Worm (Caenorhabditis elegans) whole organism, young adult: ENCODE data around the gene B0554.1.

ENCODE experiments used
- B0336.3 ChIP-seq: fragments of 200-800 bp; sonication (Bioruptor generic); IDR thresholded peaks from 2 replicates; pipeline ENCODE4 v1.3.6; 2022; ENCODE audit warnings: missing genetic modification characterization, missing compliant biosample characterization
- C06A6.2 ChIP-seq: fragments of 200-800 bp; sonication (Bioruptor generic); conservative IDR thresholded peaks from 2 replicates; pipeline ENCODE4 v1.3.6; 2022; ENCODE audit warnings: missing genetic modification characterization, missing compliant biosample characterization
- F10E7.11 ChIP-seq: sonication (generic microtip); optimal IDR thresholded peaks from 2 replicates; lab custom pipeline; 2017; ENCODE audit warnings: mild to moderate bottlenecking, missing genetic modification characterization, moderate library complexity, missing compliant biosample characterization
- F52B5.7 ChIP-seq: sonication (generic microtip); optimal IDR thresholded peaks from 2 replicates; lab custom pipeline; 2016; ENCODE audit warnings: mild to moderate bottlenecking, missing genetic modification characterization, missing compliant biosample characterization
- F57C9.4 ChIP-seq: sonication (generic microtip); optimal IDR thresholded peaks from 2 replicates; lab custom pipeline; 2017; ENCODE audit warnings: mild to moderate bottlenecking, missing genetic modification characterization, missing compliant biosample characterization
- Y79H2A.3 ChIP-seq: fragments of 200-800 bp; sonication (Bioruptor generic); conservative IDR thresholded peaks from 2 replicates; pipeline ENCODE4 v1.3.6; 2022; ENCODE audit warnings: missing genetic modification reagents, missing genetic modification characterization, missing compliant biosample characterization
- ama-1 ChIP-seq, 3 experiments: fragments of 150-350 bp in 1 of 3; sonication (generic microtip) in 2 of 3; optimal IDR thresholded peaks; 2 replicates each; lab custom pipeline; 2014 to 2018; ENCODE audit warnings: missing biosample characterization in 2 of 3, missing genetic modification characterization in 2 of 3, missing genetic modification reagents in 2 of 3
- atf-7 ChIP-seq: sonication (generic microtip); optimal IDR thresholded peaks from 2 replicates; lab custom pipeline; 2017; ENCODE audit warnings: mild to moderate bottlenecking, missing genetic modification characterization, missing compliant biosample characterization
- attf-3 ChIP-seq: fragments of 200-800 bp; sonication (Bioruptor generic); conservative IDR thresholded peaks from 2 replicates; pipeline ENCODE4 v1.3.6; 2022; ENCODE audit warnings: missing genetic modification reagents, missing genetic modification characterization, missing compliant biosample characterization
- bed-1 ChIP-seq: fragments of 200-800 bp; sonication (Bioruptor generic); IDR thresholded peaks from 2 replicates; pipeline ENCODE4 v1.3.6; 2022; ENCODE audit warnings: missing genetic modification reagents, missing genetic modification characterization, missing compliant biosample characterization
- bed-2 ChIP-seq: fragments of 200-800 bp; sonication (Bioruptor generic); IDR thresholded peaks from 2 replicates; pipeline ENCODE4 v1.3.6; 2022; ENCODE audit warnings: missing genetic modification reagents, missing genetic modification characterization, missing compliant biosample characterization
- cebp-2 ChIP-seq: fragments of 200-800 bp; sonication (Bioruptor generic); IDR thresholded peaks from 2 replicates; pipeline ENCODE4 v1.3.6; 2022; ENCODE audit warnings: missing genetic modification characterization, missing compliant biosample characterization
- ceh-27 ChIP-seq: fragments of 200-800 bp; sonication (Bioruptor generic); optimal IDR thresholded peaks from 2 replicates; lab custom pipeline; 2018; ENCODE audit warnings: mild to moderate bottlenecking, missing genetic modification characterization, moderate library complexity, missing compliant biosample characterization
- chd-7 ChIP-seq: sonication (generic microtip); optimal IDR thresholded peaks from 2 replicates; lab custom pipeline; 2016; ENCODE audit warnings: mild to moderate bottlenecking, missing genetic modification characterization, moderate library complexity, missing compliant biosample characterization
- him-1 ChIP-seq: sonication (generic microtip); optimal IDR thresholded peaks from 2 replicates; lab custom pipeline; 2016; ENCODE audit warnings: missing genotype, missing genetic modification reagents, missing genetic modification characterization, missing compliant biosample characterization
- hmg-20 ChIP-seq: fragments of 200-800 bp; sonication (Bioruptor generic); IDR thresholded peaks from 2 replicates; pipeline ENCODE4 v1.3.6; 2022; ENCODE audit warnings: missing genetic modification reagents, missing genetic modification characterization, missing compliant biosample characterization
- let-607 ChIP-seq, 2 experiments: fragments of 200-800 bp in 1 of 2; sonication (Bioruptor generic) in 1 of 2; sonication (generic microtip) in 1 of 2; optimal IDR thresholded peaks; 2 replicates each; lab custom pipeline; 2016 to 2018; ENCODE audit warnings: mild to moderate bottlenecking in 2 of 2, missing compliant biosample characterization in 2 of 2, missing genetic modification characterization in 2 of 2, moderate library complexity in 2 of 2, missing genotype in 1 of 2
- lin-40 ChIP-seq: sonication (generic microtip); optimal IDR thresholded peaks from 2 replicates; lab custom pipeline; 2016; ENCODE audit warnings: missing genetic modification characterization, mild to moderate bottlenecking, missing compliant biosample characterization, missing genotype, missing genetic modification reagents
- lin-54 ChIP-seq: fragments of 200-800 bp; sonication (Bioruptor generic); optimal IDR thresholded peaks from 2 replicates; lab custom pipeline; 2018; ENCODE audit warnings: mild to moderate bottlenecking, missing genetic modification characterization, missing compliant biosample characterization
- lir-1 ChIP-seq: fragments of 200-800 bp; sonication (Bioruptor generic); conservative IDR thresholded peaks from 2 replicates; pipeline ENCODE4 v1.3.6; 2022; ENCODE audit warnings: missing genetic modification reagents, missing genetic modification characterization, missing compliant biosample characterization
- madf-10 ChIP-seq: sonication (generic microtip); optimal IDR thresholded peaks from 2 replicates; lab custom pipeline; 2016; ENCODE audit warnings: mild to moderate bottlenecking, missing genetic modification characterization, missing compliant biosample characterization
- madf-3 ChIP-seq: fragments of 200-800 bp; sonication (Bioruptor generic); IDR thresholded peaks from 2 replicates; pipeline ENCODE4 v1.3.6; 2022; ENCODE audit warnings: missing genetic modification reagents, missing genetic modification characterization, missing compliant biosample characterization
- madf-6 ChIP-seq: fragments of 200-800 bp; sonication (Bioruptor generic); IDR thresholded peaks from 2 replicates; pipeline ENCODE4 v1.3.6; 2022; ENCODE audit warnings: missing genetic modification reagents, missing genetic modification characterization, missing compliant biosample characterization
- mxl-1 ChIP-seq: sonication (generic microtip); optimal IDR thresholded peaks from 2 replicates; lab custom pipeline; 2016; ENCODE audit warnings: missing genetic modification characterization, missing compliant biosample characterization
- nhr-27 ChIP-seq: fragments of 200-800 bp; sonication (Bioruptor generic); optimal IDR thresholded peaks from 2 replicates; lab custom pipeline; 2018; ENCODE audit warnings: mild to moderate bottlenecking, missing genetic modification characterization, moderate library complexity, missing compliant biosample characterization
- nhr-90 ChIP-seq: sonication (generic microtip); optimal IDR thresholded peaks from 2 replicates; lab custom pipeline; 2016; ENCODE audit warnings: missing genotype, mild to moderate bottlenecking, missing genetic modification characterization, missing compliant biosample characterization
- pbrm-1 ChIP-seq: fragments of 200-800 bp; sonication (Bioruptor generic); IDR thresholded peaks from 2 replicates; pipeline ENCODE4 v1.3.6; 2022; ENCODE audit warnings: missing genetic modification reagents, missing genetic modification characterization, missing compliant biosample characterization
- repo-1 ChIP-seq: sonication (generic microtip); optimal IDR thresholded peaks from 2 replicates; lab custom pipeline; 2017; ENCODE audit warnings: mild to moderate bottlenecking, missing genetic modification characterization, missing compliant biosample characterization
- rpc-1 ChIP-seq, 2 experiments: fragments of 150-350 bp in 1 of 2; sonication (generic microtip) in 1 of 2; optimal IDR thresholded peaks; 2 replicates each; lab custom pipeline; 2014 to 2018; ENCODE audit warnings: missing biosample characterization in 1 of 2, missing genetic modification characterization in 1 of 2, missing genetic modification reagents in 1 of 2, missing genotype in 1 of 2
- sea-2 ChIP-seq: fragments of 200-800 bp; sonication (Bioruptor generic); IDR thresholded peaks from 2 replicates; pipeline ENCODE4 v1.3.6; 2022; ENCODE audit warnings: missing genetic modification characterization, missing compliant biosample characterization
- snpc-1.1 ChIP-seq: sonication (generic microtip); optimal IDR thresholded peaks from 2 replicates; lab custom pipeline; 2017; ENCODE audit warnings: missing genetic modification characterization, mild to moderate bottlenecking, missing compliant biosample characterization, antibody characterized with exemption, moderate library complexity, missing genotype, missing genetic modification reagents; ENCODE audit not compliant: insufficient read depth
- ztf-22 ChIP-seq: fragments of 200-800 bp; sonication (Bioruptor generic); optimal IDR thresholded peaks from 2 replicates; lab custom pipeline; 2018; ENCODE audit warnings: mild to moderate bottlenecking, missing genetic modification characterization, moderate library complexity, missing compliant biosample characterization

The B0554.1 gene

DNA sequence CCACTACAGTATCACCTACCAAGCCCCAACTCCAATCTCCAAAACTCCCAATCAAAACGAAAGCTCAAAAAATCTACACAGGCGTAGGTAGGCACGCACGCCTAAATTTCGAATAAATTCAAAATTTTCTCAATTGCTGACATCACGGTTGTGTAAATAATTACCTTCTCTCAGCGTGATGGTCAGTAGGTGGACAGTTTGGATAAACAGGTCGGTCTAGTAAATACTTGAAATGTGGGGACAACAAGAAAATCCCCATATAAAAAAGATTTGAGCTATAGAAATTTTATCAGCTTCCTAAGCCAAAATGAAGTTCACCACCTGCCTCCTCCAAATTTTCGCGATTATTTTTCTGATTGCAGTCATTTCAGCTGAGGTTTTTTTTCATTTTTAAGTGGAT, at the start of gene B0554.1:
B0554.1 (plus strand) TSS at position 301 of the 400 bp plus-strand sequence.
- TF ChIP-seq atf-7 (tag; lab: Kevin White, UChicago) (no peak), hmg-20 (GFP tag; lab: Robert Waterston, UW) (no peak), bed-2 (GFP tag; lab: Robert Waterston, UW) (no peak), F57C9.4 (tag; lab: Kevin White, UChicago) (no peak), chd-7 (tag; lab: Kevin White, UChicago) (no peak), cebp-2 (GFP tag; lab: Robert Waterston, UW) (no peak), lin-40 (tag; lab: Kevin White, UChicago) (no peak), C06A6.2 (GFP tag; lab: Robert Waterston, UW) (no peak), let-607 (tag; optimal IDR thresholded peaks at IDR 0.05; lab: Kevin White, UChicago) (no peak), rpc-1 (optimal IDR thresholded peaks at IDR 0.05; lab: Kevin White, UChicago) (no peak), rpc-1 (tag; optimal IDR thresholded peaks at IDR 0.05; lab: Kevin White, UChicago) (no peak), nhr-90 (tag; lab: Kevin White, UChicago) (no peak), ama-1 (optimal IDR thresholded peaks at IDR 0.05; lab: Kevin White, UChicago) (no peak), ama-1 (GFP tag; optimal IDR thresholded peaks at IDR 0.05; lab: Kevin White, UChicago) (no peak), F10E7.11 (no peak), bed-1 (GFP tag; lab: Robert Waterston, UW) (no peak)

DNA sequence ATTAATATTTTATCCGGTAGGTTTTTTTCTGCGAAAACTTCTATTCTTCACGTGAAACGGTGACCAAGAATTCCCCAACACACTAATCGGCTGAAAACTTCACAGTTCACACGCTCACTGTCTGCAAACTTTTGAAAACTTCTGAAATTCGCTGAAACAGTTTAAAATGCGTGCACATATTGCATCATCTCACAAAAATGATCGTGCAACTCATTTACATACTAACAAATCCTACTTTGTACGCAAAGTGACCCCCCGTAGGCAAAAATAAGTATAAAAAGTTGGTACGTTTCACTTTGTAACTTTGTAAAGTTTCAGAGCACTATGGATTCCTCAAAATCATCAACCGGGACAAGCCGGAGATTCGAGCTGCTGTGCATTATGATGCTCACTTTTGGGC, 49.8 kb upstream of the B0554.1 start, which contains the start of gene ZK6.6:
ZK6.6 (plus strand) TSS at position 301 of the 400 bp plus-strand sequence.
- TF ChIP-seq nhr-27 (tag; lab: Kevin White, UChicago) (no peak), B0336.3 (GFP tag; lab: Robert Waterston, UW) (0 out of 2 replicates have a peak, but pooled peaks have one; percentile 23), repo-1 (peak; percentile 13), chd-7 (tag; lab: Kevin White, UChicago) (no peak), mxl-1 (tag; lab: Kevin White, UChicago) (no peak)

DNA sequence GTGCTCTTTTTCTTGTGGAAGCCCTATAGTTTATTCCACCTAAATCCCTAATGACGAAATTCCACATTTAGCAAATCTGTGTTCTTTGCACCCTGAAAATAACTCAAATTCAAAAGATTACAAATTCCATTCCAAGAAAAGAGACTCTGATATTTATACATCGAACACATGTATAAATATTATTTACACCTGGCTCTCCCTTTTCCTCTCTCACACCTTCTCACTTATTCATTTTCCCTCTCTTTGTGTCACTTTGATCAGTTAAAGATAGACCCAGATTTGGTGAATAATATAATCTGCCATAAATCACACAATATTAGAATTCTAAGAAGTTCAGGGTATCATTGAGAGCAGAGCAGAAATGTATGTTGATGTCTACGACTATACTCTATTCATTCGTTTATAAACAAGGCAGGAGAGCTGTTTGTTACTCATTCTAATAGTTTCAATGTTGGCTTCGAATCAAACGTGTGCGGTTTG, 46.0 kb upstream of the B0554.1 start, which contains the start of gene nhr-254:
nhr-254 (plus strand) TSS at position 430 of the 480 bp plus-strand sequence.
- TF ChIP-seq pbrm-1: no peak
- no peak for TF ChIP-seq him-1 (tag; lab: Kevin White, UChicago)
- TF ChIP-seq madf-6 (GFP tag; lab: Robert Waterston, UW): no peak
- TF ChIP-seq, all 124 proteins: peak for 0

ce11 chrV:396309-396708, 41.9 kb upstream of the B0554.1 start, which contains the start of gene nhr-253:
nhr-253 (plus strand) TSS chrV:396593.
- no peak for TF ChIP-seq cebp-2 (GFP tag; lab: Robert Waterston, UW)
- TF ChIP-seq ceh-27: no peak
- no peak for TF ChIP-seq snpc-1.1 (tag; lab: Kevin White, UChicago)
- TF ChIP-seq B0336.3 (GFP tag; lab: Robert Waterston, UW): no peak
- no peak for TF ChIP-seq ztf-22
- TF ChIP-seq lin-54 (GFP tag; lab: Kevin White, UChicago): no peak
- TF ChIP-seq atf-7 (tag; lab: Kevin White, UChicago): no peak
- TF ChIP-seq repo-1: no peak
- TF ChIP-seq madf-10 (tag; lab: Kevin White, UChicago): no peak
- TF ChIP-seq Y79H2A.3 (GFP tag; lab: Robert Waterston, UW): no peak
- TF ChIP-seq attf-3 (GFP tag; lab: Robert Waterston, UW): no peak
- no peak for TF ChIP-seq ama-1 (optimal IDR thresholded peaks at IDR 0.05; lab: Kevin White, UChicago)
- TF ChIP-seq ama-1 (GFP tag; optimal IDR thresholded peaks at IDR 0.05; lab: Kevin White, UChicago): no peak
- no peak for TF ChIP-seq madf-3 (GFP tag; lab: Robert Waterston, UW)
- no peak for TF ChIP-seq lir-1 (GFP tag; lab: Robert Waterston, UW)
- no peak for TF ChIP-seq F52B5.7 (tag; lab: Kevin White, UChicago)
- TF ChIP-seq sea-2 (GFP tag; lab: Robert Waterston, UW): no peak
